Fruit fly (Drosophila melanogaster) whole organism, adult: ENCODE measurements around the gene slou.

Experiments used
- CG11617 ChIP-seq: fragments of 200-800 bp; sonication (Bioruptor generic); optimal IDR thresholded peaks from 2 replicates; lab custom pipeline; 2017; ENCODE audit warnings: mild to moderate bottlenecking, missing biosample characterization, missing genetic modification reagents, missing genetic modification characterization
- CG12768 ChIP-seq: fragments of 200-800 bp; sonication (Bioruptor generic); optimal IDR thresholded peaks from 2 replicates; lab custom pipeline; 2017; ENCODE audit warnings: missing biosample characterization, missing genetic modification characterization, mild to moderate bottlenecking, moderate library complexity, missing genetic modification reagents
- CG14711 ChIP-seq: fragments of 200-800 bp; sonication (Bioruptor generic); optimal IDR thresholded peaks from 2 replicates; lab custom pipeline; 2018; ENCODE audit warnings: missing biosample characterization, mild to moderate bottlenecking, missing genetic modification characterization, moderate library complexity
- CG1620 ChIP-seq: fragments of 200-800 bp; sonication (Bioruptor generic); optimal IDR thresholded peaks from 2 replicates; lab custom pipeline; 2016; ENCODE audit warnings: missing biosample characterization, missing genetic modification characterization
- CG5204 ChIP-seq: fragments of 200-800 bp; sonication (Bioruptor generic); optimal IDR thresholded peaks from 2 replicates; lab custom pipeline; 2016; ENCODE audit warnings: missing biosample characterization, missing genetic modification characterization
- Crg-1 ChIP-seq: fragments of 200-800 bp; sonication (Bioruptor generic); optimal IDR thresholded peaks from 2 replicates; lab custom pipeline; 2016; ENCODE audit warnings: missing biosample characterization, missing genetic modification characterization
- Hr96 ChIP-seq: fragments of 200-800 bp; sonication (Bioruptor generic); optimal IDR thresholded peaks from 2 replicates; lab custom pipeline; 2016; ENCODE audit warnings: missing biosample characterization, missing genetic modification characterization
- Mnt ChIP-seq: fragments of 200-800 bp; sonication (Bioruptor generic); optimal IDR thresholded peaks from 2 replicates; lab custom pipeline; 2016; ENCODE audit warnings: missing biosample characterization, mild to moderate bottlenecking, missing genetic modification characterization
- kay ChIP-seq: fragments of 200-800 bp; sonication (Bioruptor generic); peaks from one replicate; lab custom pipeline; 2016; ENCODE audit warnings: missing biosample characterization, missing genetic modification characterization, borderline replicate concordance
- pad ChIP-seq: fragments of 200-800 bp; sonication (Bioruptor generic); optimal IDR thresholded peaks from 3 replicates; lab custom pipeline; 2017; ENCODE audit warnings: missing biosample characterization, missing genetic modification characterization, mild to moderate bottlenecking, moderate library complexity, missing genetic modification reagents

DNA sequence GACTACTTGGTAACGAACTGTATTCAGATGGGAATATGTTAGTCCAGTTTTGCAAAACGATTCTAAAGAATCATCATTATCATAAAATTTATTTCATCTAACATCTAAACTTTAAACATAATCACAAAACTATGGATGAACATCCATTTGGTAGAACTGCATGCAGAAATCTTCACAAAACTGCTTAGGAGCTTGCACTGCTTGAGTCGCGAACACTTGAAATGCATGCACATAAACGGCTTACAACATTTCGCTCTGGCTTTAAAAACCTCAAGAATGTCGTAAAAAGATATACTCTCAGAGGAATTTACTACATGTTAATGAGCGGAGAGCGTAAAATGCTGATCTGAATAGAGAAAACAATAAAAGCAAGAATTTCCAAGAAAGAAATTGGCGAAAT, 26.1 kb upstream of the slou start:
- TF ChIP-seq Hr96 (GFP tag; lab: Kevin White, UChicago) (no peak), Crg-1 (GFP tag; lab: Kevin White, UChicago) (no peak), CG14711 (tag; lab: Kevin White, UChicago) (no peak), CG1620 (no peak), pad (GFP tag; lab: Kevin White, UChicago) (no peak), CG12768 (GFP tag; lab: Kevin White, UChicago) (no peak), CG11617 (no peak), kay (GFP tag; lab: Kevin White, UChicago) (no peak), Mnt (no peak), CG5204 (GFP tag; lab: Kevin White, UChicago) (no peak)
